Fruit fly (Drosophila melanogaster) whole organism, embryonic: Measurements from ENCODE around the gene dre4.
A peak's percentile ranks its signal among the peaks of the same experiment; 100 is the strongest.

Experiments used
- Aef1 ChIP-seq: fragments of 200-800 bp; sonication (Bioruptor generic); IDR thresholded peaks from 3 replicates; pipeline ENCODE4 v1.3.6; 2022; ENCODE audit warnings: missing biosample characterization, missing genetic modification characterization
- Atf-2 ChIP-seq: fragments of 200-800 bp; sonication (Bioruptor generic); optimal IDR thresholded peaks from 2 replicates; lab custom pipeline; 2016; ENCODE audit warnings: missing biosample characterization, missing genetic modification characterization
- B-H1 ChIP-seq: fragments of 200-800 bp; sonication (Bioruptor generic); IDR thresholded peaks from 3 replicates; pipeline ENCODE4 v1.3.6; 2022; ENCODE audit warnings: missing biosample characterization, missing genetic modification characterization
- CG10274 ChIP-seq: fragments of 200-800 bp; sonication (Bioruptor generic); optimal IDR thresholded peaks from 3 replicates; lab custom pipeline; 2017; ENCODE audit warnings: missing biosample characterization, mild to moderate bottlenecking, missing genetic modification characterization
- CG10321 ChIP-seq: fragments of 200-800 bp; sonication (Bioruptor generic); IDR thresholded peaks from 2 replicates; pipeline ENCODE4 v1.3.6; 2022; ENCODE audit warnings: missing biosample characterization, missing genetic modification characterization
- CG10366 ChIP-seq: fragments of 200-800 bp; sonication (Bioruptor generic); IDR thresholded peaks from 2 replicates; pipeline ENCODE4 v1.3.6; 2022; ENCODE audit warnings: missing biosample characterization, missing genetic modification characterization
- CG11696 ChIP-seq: fragments of 200-800 bp; sonication (Bioruptor generic); IDR thresholded peaks from 2 replicates; pipeline ENCODE4 v1.3.6; 2022; ENCODE audit warnings: missing biosample characterization, missing genetic modification characterization
- CG12155 ChIP-seq: fragments of 200-800 bp; sonication (Bioruptor generic); optimal IDR thresholded peaks from 3 replicates; lab custom pipeline; 2016; ENCODE audit warnings: missing biosample characterization, missing genetic modification characterization
- CG16863 ChIP-seq: fragments of 200-800 bp; sonication (Bioruptor generic); optimal IDR thresholded peaks from 3 replicates; lab custom pipeline; 2016; ENCODE audit warnings: missing biosample characterization, missing genetic modification characterization
- CG17802 ChIP-seq: fragments of 200-800 bp; sonication (Bioruptor generic); optimal IDR thresholded peaks from 2 replicates; lab custom pipeline; 2018; ENCODE audit warnings: missing biosample characterization, mild to moderate bottlenecking, missing genetic modification characterization, moderate library complexity
- CG2120 ChIP-seq: fragments of 200-800 bp; sonication (Bioruptor generic); optimal IDR thresholded peaks from 3 replicates; lab custom pipeline; 2016; ENCODE audit warnings: missing biosample characterization, missing genetic modification characterization
- CG3281 ChIP-seq: fragments of 200-800 bp; sonication (Bioruptor generic); optimal IDR thresholded peaks from 3 replicates; lab custom pipeline; 2017; ENCODE audit warnings: missing biosample characterization, mild to moderate bottlenecking, missing genetic modification characterization
- CG43689 ChIP-seq: fragments of 200-800 bp; sonication (Bioruptor generic); IDR thresholded peaks from 2 replicates; pipeline ENCODE4 v1.3.6; 2022; ENCODE audit warnings: missing biosample characterization, missing genetic modification characterization
- CG5180 ChIP-seq: fragments of 200-800 bp; sonication (Bioruptor generic); optimal IDR thresholded peaks from 3 replicates; lab custom pipeline; 2017; ENCODE audit warnings: missing biosample characterization, missing genetic modification characterization, mild to moderate bottlenecking, moderate library complexity, missing genetic modification reagents
- CG6683 ChIP-seq: fragments of 200-800 bp; sonication (Bioruptor generic); optimal IDR thresholded peaks from 2 replicates; lab custom pipeline; 2017; ENCODE audit warnings: missing biosample characterization, mild to moderate bottlenecking, missing genetic modification characterization, missing genetic modification reagents
- CG7786 ChIP-seq: fragments of 200-800 bp; sonication (Bioruptor generic); optimal IDR thresholded peaks from 2 replicates; lab custom pipeline; 2016; ENCODE audit warnings: missing biosample characterization, missing genetic modification characterization
- CG8359 ChIP-seq: fragments of 200-800 bp; sonication (Bioruptor generic); optimal IDR thresholded peaks from 2 replicates; lab custom pipeline; 2017; ENCODE audit warnings: missing biosample characterization, mild to moderate bottlenecking, missing genetic modification characterization, borderline replicate concordance
- CG9797 ChIP-seq: fragments of 200-800 bp; sonication (Bioruptor generic); optimal IDR thresholded peaks from 3 replicates; lab custom pipeline; 2018; ENCODE audit warnings: missing biosample characterization, mild to moderate bottlenecking, missing genetic modification characterization
- CHES-1-like ChIP-seq: fragments of 200-800 bp; sonication (Bioruptor generic); optimal IDR thresholded peaks from 2 replicates; lab custom pipeline; 2016; ENCODE audit warnings: missing biosample characterization, missing genetic modification characterization
- Dip3 ChIP-seq: fragments of 200-800 bp; sonication (Bioruptor generic); optimal IDR thresholded peaks from 3 replicates; lab custom pipeline; 2016; ENCODE audit warnings: missing biosample characterization, missing genetic modification characterization
- Fer3 ChIP-seq: fragments of 200-800 bp; sonication (Bioruptor generic); optimal IDR thresholded peaks from 2 replicates; lab custom pipeline; 2018; ENCODE audit warnings: missing biosample characterization, mild to moderate bottlenecking, missing genetic modification characterization, moderate library complexity
- HHEX ChIP-seq: fragments of 200-800 bp; sonication (Bioruptor generic); optimal IDR thresholded peaks from 3 replicates; lab custom pipeline; 2017; ENCODE audit warnings: missing biosample characterization, mild to moderate bottlenecking, missing genetic modification characterization, missing genetic modification reagents
- Hr3 ChIP-seq: fragments of 200-800 bp; sonication (Bioruptor generic); optimal IDR thresholded peaks from 3 replicates; lab custom pipeline; 2016; ENCODE audit warnings: missing biosample characterization, missing genetic modification characterization
- Med ChIP-seq: fragments of 200-800 bp; sonication (Bioruptor generic); peaks from one replicate; lab custom pipeline; 2016; ENCODE audit warnings: missing biosample characterization, missing genetic modification characterization, mild to moderate bottlenecking, inconsistent platforms, moderate library complexity
- Neu2 ChIP-seq: fragments of 200-800 bp; sonication (Bioruptor generic); optimal IDR thresholded peaks from 3 replicates; lab custom pipeline; 2016; ENCODE audit warnings: missing biosample characterization, missing genetic modification characterization, borderline replicate concordance
- Oaz ChIP-seq: fragments of 200-800 bp; sonication (Bioruptor generic); IDR thresholded peaks from 2 replicates; pipeline ENCODE4 v1.3.6; 2022; ENCODE audit warnings: missing biosample characterization, missing genetic modification characterization
- Sin3A ChIP-seq: fragments of >200 bp; optimal IDR thresholded peaks from 2 replicates; lab custom pipeline; 2018
- Sox102F ChIP-seq: fragments of 200-800 bp; sonication (Bioruptor generic); optimal IDR thresholded peaks from 2 replicates; lab custom pipeline; 2018; ENCODE audit warnings: missing biosample characterization, mild to moderate bottlenecking, missing genetic modification characterization, moderate library complexity
- Trl ChIP-seq, 3 experiments: fragments of >200 bp in 2 of 3; fragments of 200-800 bp in 1 of 3; sonication (Bioruptor generic) in 1 of 3; optimal IDR thresholded peaks; 2 replicates in 1 of 3; 3 replicates in 2 of 3; lab custom pipeline; 2016 to 2017; ENCODE audit warnings: missing biosample characterization in 1 of 3, missing genetic modification characterization in 1 of 3
- Usf ChIP-seq: fragments of 200-800 bp; sonication (Bioruptor generic); optimal IDR thresholded peaks from 2 replicates; lab custom pipeline; 2017; ENCODE audit warnings: missing genotype, missing biosample characterization, missing genetic modification characterization
- aop ChIP-seq: fragments of 200-800 bp; sonication (Bioruptor generic); IDR thresholded peaks from 2 replicates; pipeline ENCODE4 v1.3.6; 2022; ENCODE audit warnings: missing biosample characterization, missing genetic modification characterization
- ato ChIP-seq: fragments of 200-800 bp; sonication (Bioruptor generic); IDR thresholded peaks from 2 replicates; pipeline ENCODE4 v1.3.6; 2022; ENCODE audit warnings: missing biosample characterization, missing genetic modification characterization; ENCODE audit not compliant: partially characterized antibody
- bbx ChIP-seq: fragments of 200-800 bp; sonication (Bioruptor generic); IDR thresholded peaks from 2 replicates; pipeline ENCODE4 v1.3.6; 2022; ENCODE audit warnings: missing biosample characterization, missing genetic modification characterization; ENCODE audit not compliant: partially characterized antibody
- cato ChIP-seq: fragments of 200-800 bp; sonication (Bioruptor generic); optimal IDR thresholded peaks from 2 replicates; lab custom pipeline; 2016; ENCODE audit warnings: missing biosample characterization, missing genetic modification characterization, borderline replicate concordance
- chn ChIP-seq: fragments of 200-800 bp; sonication (Bioruptor generic); optimal IDR thresholded peaks from 2 replicates; lab custom pipeline; 2016; ENCODE audit warnings: missing biosample characterization, missing genetic modification characterization
- dati ChIP-seq: fragments of 200-800 bp; sonication (Bioruptor generic); IDR thresholded peaks from 2 replicates; pipeline ENCODE4 v1.3.6; 2022; ENCODE audit warnings: missing biosample characterization, missing genetic modification characterization
- en ChIP-seq: fragments of 200-800 bp; sonication (Bioruptor generic); optimal IDR thresholded peaks from 2 replicates; lab custom pipeline; 2016; ENCODE audit warnings: missing biosample characterization, missing genetic modification characterization
- gt ChIP-seq: fragments of 200-800 bp; sonication (Bioruptor generic); IDR thresholded peaks from 2 replicates; pipeline ENCODE4 v1.3.6; 2022; ENCODE audit warnings: missing biosample characterization, missing genetic modification characterization
- h ChIP-seq: fragments of >200 bp; optimal IDR thresholded peaks from 2 replicates; lab custom pipeline; 2017
- ken ChIP-seq: fragments of 200-800 bp; sonication (Bioruptor generic); IDR thresholded peaks from 3 replicates; pipeline ENCODE4 v1.3.6; 2022; ENCODE audit warnings: missing biosample characterization, missing genetic modification characterization
- mld ChIP-seq: fragments of 200-800 bp; sonication (Bioruptor generic); IDR thresholded peaks from 3 replicates; pipeline ENCODE4 v1.3.6; 2022; ENCODE audit warnings: missing biosample characterization, missing genetic modification characterization; ENCODE audit not compliant: partially characterized antibody
- nerfin-1 ChIP-seq: fragments of 200-800 bp; sonication (Bioruptor generic); optimal IDR thresholded peaks from 3 replicates; lab custom pipeline; 2019; ENCODE audit warnings: missing biosample characterization, mild to moderate bottlenecking, missing genetic modification characterization, moderate library complexity
- pho ChIP-seq: fragments of 200-800 bp; sonication (Bioruptor generic); optimal IDR thresholded peaks from 2 replicates; lab custom pipeline; 2016; ENCODE audit warnings: missing biosample characterization, missing genetic modification characterization
- phol ChIP-seq: fragments of 200-800 bp; sonication (Bioruptor generic); optimal IDR thresholded peaks from 3 replicates; lab custom pipeline; 2018; ENCODE audit warnings: missing biosample characterization, mild to moderate bottlenecking, missing genetic modification characterization, moderate library complexity
- psq ChIP-seq: fragments of 200-800 bp; sonication (Bioruptor generic); optimal IDR thresholded peaks from 2 replicates; lab custom pipeline; 2017; ENCODE audit warnings: missing biosample characterization, missing genetic modification characterization
- pum ChIP-seq: fragments of 200-800 bp; sonication (Bioruptor generic); optimal IDR thresholded peaks from 2 replicates; lab custom pipeline; 2016; ENCODE audit warnings: missing biosample characterization, missing genetic modification characterization
- rib ChIP-seq: fragments of 200-800 bp; sonication (Bioruptor generic); IDR thresholded peaks from 2 replicates; pipeline ENCODE4 v1.3.6; 2022; ENCODE audit warnings: missing biosample characterization, missing genetic modification characterization
- ro ChIP-seq: fragments of 200-800 bp; sonication (Bioruptor generic); IDR thresholded peaks from 2 replicates; pipeline ENCODE4 v1.3.6; 2022; ENCODE audit warnings: missing biosample characterization, missing genetic modification characterization
- sna ChIP-seq: fragments of 200-800 bp; sonication (Bioruptor generic); IDR thresholded peaks from 2 replicates; pipeline ENCODE4 v1.3.6; 2022; ENCODE audit warnings: missing biosample characterization, missing genetic modification characterization; ENCODE audit not compliant: partially characterized antibody
- trh ChIP-seq: fragments of 200-800 bp; sonication (Bioruptor generic); optimal IDR thresholded peaks from 2 replicates; lab custom pipeline; 2016; ENCODE audit warnings: missing biosample characterization, missing genetic modification characterization
- unc-4 ChIP-seq: fragments of 200-800 bp; sonication (Bioruptor generic); IDR thresholded peaks from 2 replicates; pipeline ENCODE4 v1.3.6; 2022; ENCODE audit warnings: missing biosample characterization, missing genetic modification characterization; ENCODE audit not compliant: partially characterized antibody

dre4 gene

dm6 chr3L:1886125-1886544, 10.0 kb upstream of the dre4 start (continued):
- TF ChIP-seq Aef1 (GFP tag; lab: Robert Waterston, UW) (peak; percentile 71), CG12155 (peak; percentile 51), CG3281 (GFP tag; lab: Kevin White, UChicago) (peak; percentile 12), nerfin-1 (peak; percentile 78), mld (GFP tag; lab: Robert Waterston, UW) (no peak), Dip3 (GFP tag; lab: Kevin White, UChicago) (peak; percentile 32), chn (GFP tag; lab: Kevin White, UChicago) (peak; percentile 84), psq (GFP tag; lab: Kevin White, UChicago) (peak; percentile 50), phol (tag; lab: Kevin White, UChicago) (peak; percentile 93), CG2120 (no peak), rib (peak; percentile 26; the same call in 1 of the 2 replicates), CG11696 (peak; percentile 73), CG16863 (GFP tag; lab: Kevin White, UChicago) (peak; percentile 89), CG8359 (GFP tag; lab: Kevin White, UChicago) (peak; percentile 78), Usf (GFP tag; lab: Kevin White, UChicago) (peak; percentile 61), Oaz (peak; percentile 68), unc-4 (no peak), CG10274 (GFP tag; lab: Kevin White, UChicago) (peak; percentile 50), CG5180 (GFP tag; lab: Kevin White, UChicago) (peak; percentile 75), CG6683 (no peak), CG9797 (GFP tag; lab: Kevin White, UChicago) (no peak), Trl (optimal IDR thresholded peaks at IDR 0.05; lab: Kevin White, UChicago) (no peak), Trl (GFP tag; optimal IDR thresholded peaks at IDR 0.05; lab: Kevin White, UChicago) (peak; percentile 86), HHEX (GFP tag; lab: Kevin White, UChicago) (peak; percentile 72), h (lab: Kevin White, UChicago) (no peak), Atf-2 (GFP tag; lab: Kevin White, UChicago) (peak; percentile 77), CG7786 (peak; percentile 76), Neu2 (GFP tag; lab: Kevin White, UChicago) (peak; percentile 65), bbx (no peak), pho (peak; percentile 40), Fer3 (tag; lab: Kevin White, UChicago) (peak; percentile 70), ato (GFP tag; lab: Robert Waterston, UW) (no peak), sna (GFP tag; lab: Robert Waterston, UW) (no peak), trh (GFP tag; lab: Kevin White, UChicago) (peak; percentile 74), CG10366 (GFP tag; lab: Robert Waterston, UW) (peak; percentile 88), CG10321 (GFP tag; lab: Robert Waterston, UW) (peak; percentile 49; the same call in 1 of the 2 replicates), Sox102F (GFP tag; lab: Kevin White, UChicago) (peak; percentile 91), ken (peak; percentile 89), Med (peak; percentile 96), pum (GFP tag; lab: Kevin White, UChicago) (peak; percentile 85), CHES-1-like (peak; percentile 63), aop (peak; percentile 63), B-H1 (GFP tag; lab: Robert Waterston, UW) (peak; percentile 73), CG17802 (tag; lab: Kevin White, UChicago) (peak; percentile 62), en (peak; percentile 78), gt (peak; percentile 61), Sin3A (lab: Kevin White, UChicago) (no peak), cato (GFP tag; lab: Kevin White, UChicago) (peak; percentile 61), ro (GFP tag; lab: Robert Waterston, UW) (peak; percentile 37; the same call in 1 of the 2 replicates), dati (GFP tag; lab: Robert Waterston, UW) (0 out of 2 replicates have a peak, but pooled peaks have one; percentile 40), CG43689 (GFP tag; lab: Robert Waterston, UW) (peak; percentile 60; the same call in 1 of the 2 replicates), Hr3 (GFP tag; lab: Kevin White, UChicago) (peak; percentile 80)
